Worm (Caenorhabditis elegans): Measurements from ENCODE around the gene cyn-7.

The cyn-7 gene

DNA sequence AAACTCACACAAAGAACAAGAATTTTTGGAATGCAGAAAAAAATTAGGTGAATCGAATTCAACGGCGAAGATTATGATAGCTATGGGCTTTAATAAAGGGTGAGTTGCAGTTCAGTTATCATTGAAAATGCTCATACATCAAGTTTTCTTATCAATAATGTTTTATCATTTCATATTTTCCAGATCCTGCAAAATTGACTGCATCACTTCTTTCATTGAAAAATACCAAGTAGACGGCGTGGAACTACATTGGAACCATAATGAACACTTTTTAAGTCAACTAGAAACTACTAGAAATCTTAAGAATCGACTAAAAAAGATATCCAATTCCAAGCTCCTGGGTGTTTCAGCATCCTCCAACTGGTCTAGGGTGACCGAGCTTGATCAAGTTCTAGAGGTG, 43.9 kb downstream of the cyn-7 start, which contains the start of gene K08F9.1:
K08F9.1 (minus strand) TSS at position 101 of the 400 bp plus-strand sequence.
- TF ChIP-seq zag-1 (tag; optimal IDR thresholded peaks at IDR 0.05): no peak
- TF ChIP-seq ztf-11 (tag; optimal IDR thresholded peaks at IDR 0.05): no peak
- TF ChIP-seq egl-27 (tag; optimal IDR thresholded peaks at IDR 0.05): no peak
- no peak for TF ChIP-seq sma-9 (GFP tag; optimal IDR thresholded peaks at IDR 0.05)
- TF ChIP-seq sma-9 (tag; optimal IDR thresholded peaks at IDR 0.05): no peak
- TF ChIP-seq skn-1 (tag; optimal IDR thresholded peaks at IDR 0.05): no peak

DNA sequence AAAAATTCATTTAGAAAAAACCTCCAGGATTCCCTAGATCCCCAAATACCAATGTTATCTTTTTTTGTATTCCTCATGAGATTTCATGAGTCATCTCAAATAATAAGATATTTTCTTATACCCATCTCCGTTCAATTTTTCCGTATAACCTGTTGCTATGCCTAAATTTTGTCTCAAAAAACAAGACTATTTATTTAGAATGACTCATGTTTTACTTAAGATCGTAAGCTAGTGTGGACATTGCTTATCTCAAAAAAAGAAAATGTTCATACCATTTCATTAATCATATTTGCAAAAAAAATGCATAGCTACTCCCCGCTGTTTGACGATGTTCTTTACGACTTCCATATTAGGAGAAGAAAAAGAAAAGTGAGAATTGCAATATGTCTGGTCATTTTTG, 46.9 kb downstream of the cyn-7 start, which contains the start of gene K08F9.3:
K08F9.3 (plus strand) TSS at position 301 of the 400 bp plus-strand sequence.
- TF ChIP-seq ZK546.5 (tag; optimal IDR thresholded peaks at IDR 0.05): no peak
- no peak for TF ChIP-seq gmeb-1 (tag; optimal IDR thresholded peaks at IDR 0.05)
- TF ChIP-seq crh-2 (tag; optimal IDR thresholded peaks at IDR 0.05): no peak
- no peak for TF ChIP-seq ztf-4 (tag; optimal IDR thresholded peaks at IDR 0.05)
- no peak for TF ChIP-seq lsy-2 (tag; optimal IDR thresholded peaks at IDR 0.05)
- TF ChIP-seq sem-4 (tag; optimal IDR thresholded peaks at IDR 0.05): no peak
- no peak for TF ChIP-seq F13H6.1 (tag; optimal IDR thresholded peaks at IDR 0.05)
- no peak for TF ChIP-seq nhr-21 (tag; optimal IDR thresholded peaks at IDR 0.05)
- TF ChIP-seq unc-39 (tag; optimal IDR thresholded peaks at IDR 0.05): no peak
- TF ChIP-seq Y55F3AM.14 (GFP tag; optimal IDR thresholded peaks at IDR 0.05): no peak
- TF ChIP-seq unc-62 (GFP tag; optimal IDR thresholded peaks at IDR 0.05): no peak
- TF ChIP-seq lin-13 (GFP tag; optimal IDR thresholded peaks at IDR 0.05): no peak
- no peak for TF ChIP-seq zag-1 (tag; optimal IDR thresholded peaks at IDR 0.05)
- TF ChIP-seq mdl-1 (tag; optimal IDR thresholded peaks at IDR 0.05): no peak

DNA sequence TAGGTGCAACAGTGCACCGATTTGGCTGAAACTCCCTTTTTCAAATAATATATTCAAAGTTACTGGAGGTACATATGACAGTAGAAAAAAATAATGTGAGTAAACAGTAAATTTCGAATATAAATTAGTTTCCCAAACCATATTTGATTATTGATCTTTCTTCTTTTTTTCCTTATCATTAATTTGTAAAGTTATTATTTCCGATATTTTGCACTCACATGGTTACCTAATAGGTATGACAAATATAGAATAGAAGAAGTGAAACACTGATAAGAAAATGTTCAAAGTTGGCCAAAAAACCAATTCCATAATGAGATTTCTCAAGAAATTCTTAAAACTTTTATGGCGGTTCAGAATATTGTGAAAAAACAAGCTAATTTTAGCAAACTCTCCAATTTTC, 47.4 kb downstream of the cyn-7 start:
- TF ChIP-seq fos-1 (tag; optimal IDR thresholded peaks at IDR 0.05) (peak; percentile 42), elt-1 (tag; optimal IDR thresholded peaks at IDR 0.05) (no peak), ama-1 (optimal IDR thresholded peaks at IDR 0.05) (no peak)

DNA sequence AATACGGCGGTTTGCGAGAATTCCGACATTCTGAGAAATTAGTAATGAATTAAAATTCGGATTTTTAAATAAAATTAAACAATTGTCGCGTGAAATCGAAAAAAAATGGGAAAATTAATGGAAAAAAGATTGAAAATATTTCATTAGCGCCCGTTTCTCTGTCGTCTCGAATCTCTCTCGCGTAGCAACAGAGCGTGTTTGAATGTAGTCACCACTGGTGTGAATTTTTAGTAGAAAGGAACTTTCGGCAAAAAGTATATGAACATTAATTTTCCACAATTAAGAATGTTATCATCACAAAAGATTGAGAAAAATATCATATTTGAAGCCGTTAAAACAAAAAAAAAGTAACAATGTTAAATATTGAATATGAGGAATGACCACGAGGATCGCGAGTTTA, 50.4 kb downstream of the cyn-7 start, which contains the start of gene aipl-1:
aipl-1 (minus strand) TSS at position 30 of the 400 bp plus-strand sequence.
- TF ChIP-seq sma-9 (GFP tag; optimal IDR thresholded peaks at IDR 0.05) (peak; percentile 79), sma-9 (tag; optimal IDR thresholded peaks at IDR 0.05) (no peak), nhr-25 (tag; optimal IDR thresholded peaks at IDR 0.05) (no peak), alr-1 (tag; optimal IDR thresholded peaks at IDR 0.05) (no peak), aly-2 (tag; optimal IDR thresholded peaks at IDR 0.05) (no peak), unc-39 (tag; optimal IDR thresholded peaks at IDR 0.05) (no peak), C34F6.9 (tag; optimal IDR thresholded peaks at IDR 0.05) (peak; percentile 90), gmeb-1 (tag; optimal IDR thresholded peaks at IDR 0.05) (peak; percentile 87), nhr-12 (tag; optimal IDR thresholded peaks at IDR 0.05) (no peak), egl-27 (tag; optimal IDR thresholded peaks at IDR 0.05) (peak; percentile 21), nhr-10 (tag; optimal IDR thresholded peaks at IDR 0.05) (no peak), snpc-4 (tag; optimal IDR thresholded peaks at IDR 0.05) (peak; percentile 68), nhr-77 (tag; optimal IDR thresholded peaks at IDR 0.05) (no peak), lin-13 (GFP tag; optimal IDR thresholded peaks at IDR 0.05) (peak; percentile 83), nhr-129 (tag; optimal IDR thresholded peaks at IDR 0.05) (peak; percentile 86), unc-62 (GFP tag; optimal IDR thresholded peaks at IDR 0.05) (no peak), lsy-2 (tag; optimal IDR thresholded peaks at IDR 0.05) (peak in 1 of 2 experiments; percentile 87), mdl-1 (tag; optimal IDR thresholded peaks at IDR 0.05) (no peak), zag-1 (tag; optimal IDR thresholded peaks at IDR 0.05) (peak; percentile 59), ceh-16 (tag; optimal IDR thresholded peaks at IDR 0.05) (no peak), lin-11 (tag; optimal IDR thresholded peaks at IDR 0.05) (no peak), ceh-82 (tag; optimal IDR thresholded peaks at IDR 0.05) (peak; percentile 52), lin-39 (tag; optimal IDR thresholded peaks at IDR 0.05) (no peak), ZK546.5 (tag; optimal IDR thresholded peaks at IDR 0.05) (no peak), nhr-21 (tag; optimal IDR thresholded peaks at IDR 0.05) (peak; percentile 60), elt-3 (tag; optimal IDR thresholded peaks at IDR 0.05) (no peak), ztf-4 (tag; optimal IDR thresholded peaks at IDR 0.05) (peak; percentile 16), ztf-11 (tag; optimal IDR thresholded peaks at IDR 0.05) (no peak), crh-2 (tag; optimal IDR thresholded peaks at IDR 0.05) (peak; percentile 79), F13H6.1 (tag; optimal IDR thresholded peaks at IDR 0.05) (peak; percentile 56), nhr-11 (tag; optimal IDR thresholded peaks at IDR 0.05) (no peak), ztf-1 (GFP tag; conservative IDR thresholded peaks at IDR 0.05) (no peak), sem-4 (tag; optimal IDR thresholded peaks at IDR 0.05) (peak; percentile 3), sma-3 (GFP tag; optimal IDR thresholded peaks at IDR 0.05) (peak; percentile 63), Y55F3AM.14 (GFP tag; optimal IDR thresholded peaks at IDR 0.05) (no peak), ama-1 (optimal IDR thresholded peaks at IDR 0.05) (no peak), unc-55 (GFP tag; optimal IDR thresholded peaks at IDR 0.05) (peak; percentile 97), mab-5 (tag; optimal IDR thresholded peaks at IDR 0.05) (no peak), skn-1 (tag; optimal IDR thresholded peaks at IDR 0.05) (no peak), nhr-6 (tag; optimal IDR thresholded peaks at IDR 0.05) (no peak), nhr-237 (tag; optimal IDR thresholded peaks at IDR 0.05) (no peak), elt-1 (tag; optimal IDR thresholded peaks at IDR 0.05) (no peak), blmp-1 (tag; optimal IDR thresholded peaks at IDR 0.05; ENCODE audit: insufficient read depth) (peak; percentile 72), R02D3.7 (tag; optimal IDR thresholded peaks at IDR 0.05) (no peak), dmd-4 (tag; optimal IDR thresholded peaks at IDR 0.05) (no peak)
